Fruit fly (Drosophila melanogaster) whole organism, embryonic: ENCODE measurements around the gene CG32440.

ENCODE experiments used
- CG10209 ChIP-seq: fragments of 200-800 bp; sonication (Bioruptor generic); optimal IDR thresholded peaks from 3 replicates; lab custom pipeline; 2017; ENCODE audit warnings: missing biosample characterization, mild to moderate bottlenecking, missing genetic modification characterization, missing genetic modification reagents
- CG1024 ChIP-seq: fragments of 200-800 bp; sonication (Bioruptor generic); IDR thresholded peaks from 2 replicates; pipeline ENCODE4 v1.3.6; 2022; ENCODE audit warnings: missing biosample characterization, missing genetic modification characterization
- CG10321 ChIP-seq: fragments of 200-800 bp; sonication (Bioruptor generic); IDR thresholded peaks from 2 replicates; pipeline ENCODE4 v1.3.6; 2022; ENCODE audit warnings: missing biosample characterization, missing genetic modification characterization
- CG10366 ChIP-seq: fragments of 200-800 bp; sonication (Bioruptor generic); IDR thresholded peaks from 2 replicates; pipeline ENCODE4 v1.3.6; 2022; ENCODE audit warnings: missing biosample characterization, missing genetic modification characterization
- CG13296 ChIP-seq: fragments of 200-800 bp; sonication (Bioruptor generic); optimal IDR thresholded peaks from 3 replicates; lab custom pipeline; 2018; ENCODE audit warnings: missing biosample characterization, mild to moderate bottlenecking, missing genetic modification characterization
- CG14014 ChIP-seq: fragments of 200-800 bp; sonication (Bioruptor generic); IDR thresholded peaks from 2 replicates; pipeline ENCODE4 v1.3.6; 2022; ENCODE audit warnings: missing biosample characterization, missing genetic modification characterization
- CG14050 ChIP-seq: fragments of 200-800 bp; sonication (Bioruptor generic); IDR thresholded peaks from 3 replicates; pipeline ENCODE4 v1.3.6; 2022; ENCODE audit warnings: missing biosample characterization, missing genetic modification characterization
- CG15269 ChIP-seq: fragments of 200-800 bp; sonication (Bioruptor generic); optimal IDR thresholded peaks from 2 replicates; lab custom pipeline; 2018; ENCODE audit warnings: missing biosample characterization, mild to moderate bottlenecking, missing genetic modification characterization, moderate library complexity
- CG17568 ChIP-seq: fragments of 200-800 bp; sonication (Bioruptor generic); optimal IDR thresholded peaks from 2 replicates; lab custom pipeline; 2018; ENCODE audit warnings: missing biosample characterization, mild to moderate bottlenecking, missing genetic modification characterization, moderate library complexity
- CG18262 ChIP-seq: fragments of 200-800 bp; optimal IDR thresholded peaks from 3 replicates; lab custom pipeline; 2019; ENCODE audit warnings: missing biosample characterization, mild to moderate bottlenecking, missing genetic modification characterization, moderate library complexity
- CG18619 ChIP-seq: fragments of 200-800 bp; sonication (Bioruptor generic); optimal IDR thresholded peaks from 3 replicates; lab custom pipeline; 2017; ENCODE audit warnings: missing biosample characterization, mild to moderate bottlenecking, missing genetic modification characterization
- CG2202 ChIP-seq: fragments of 200-800 bp; sonication (Bioruptor generic); optimal IDR thresholded peaks from 2 replicates; lab custom pipeline; 2018; ENCODE audit warnings: missing biosample characterization, mild to moderate bottlenecking, missing genetic modification characterization
- CG2678 ChIP-seq: fragments of 200-800 bp; sonication (Bioruptor generic); optimal IDR thresholded peaks from 3 replicates; lab custom pipeline; 2019; ENCODE audit warnings: missing biosample characterization, mild to moderate bottlenecking, missing genetic modification characterization, moderate library complexity
- CG2712 ChIP-seq: fragments of 200-800 bp; optimal IDR thresholded peaks from 3 replicates; lab custom pipeline; 2019; ENCODE audit warnings: missing biosample characterization, mild to moderate bottlenecking, missing genetic modification characterization, moderate library complexity
- CG32767 ChIP-seq: fragments of 200-800 bp; sonication (Bioruptor generic); IDR thresholded peaks from 2 replicates; pipeline ENCODE4 v1.3.6; 2022; ENCODE audit warnings: missing biosample characterization, missing genetic modification characterization
- CG33213 ChIP-seq: fragments of 200-800 bp; sonication (Bioruptor generic); optimal IDR thresholded peaks from 3 replicates; lab custom pipeline; 2016; ENCODE audit warnings: missing biosample characterization, missing genetic modification characterization
- CG4360 ChIP-seq: fragments of 200-800 bp; sonication (Bioruptor generic); IDR thresholded peaks from 2 replicates; pipeline ENCODE4 v1.3.6; 2022; ENCODE audit warnings: missing biosample characterization, missing genetic modification characterization
- CG6791 ChIP-seq: fragments of 200-800 bp; sonication (Bioruptor generic); IDR thresholded peaks from 3 replicates; pipeline ENCODE4 v1.3.6; 2022; ENCODE audit warnings: missing biosample characterization, missing genetic modification characterization; ENCODE audit not compliant: partially characterized antibody
- CG8944 ChIP-seq: fragments of 200-800 bp; sonication (Bioruptor generic); optimal IDR thresholded peaks from 3 replicates; lab custom pipeline; 2016; ENCODE audit warnings: missing biosample characterization, missing genetic modification characterization
- CG9215 ChIP-seq: fragments of 200-800 bp; sonication (Bioruptor generic); IDR thresholded peaks from 2 replicates; pipeline ENCODE4 v1.3.6; 2022; ENCODE audit warnings: missing biosample characterization, missing genetic modification characterization
- CG9437 ChIP-seq: fragments of 200-800 bp; sonication (Bioruptor generic); optimal IDR thresholded peaks from 2 replicates; lab custom pipeline; 2018; ENCODE audit warnings: missing biosample characterization, mild to moderate bottlenecking, missing genetic modification characterization
- CG9727 ChIP-seq: fragments of 200-800 bp; sonication (Bioruptor generic); optimal IDR thresholded peaks from 3 replicates; lab custom pipeline; 2017; ENCODE audit warnings: missing biosample characterization, mild to moderate bottlenecking, missing genetic modification characterization
- CG9797 ChIP-seq: fragments of 200-800 bp; sonication (Bioruptor generic); optimal IDR thresholded peaks from 3 replicates; lab custom pipeline; 2018; ENCODE audit warnings: missing biosample characterization, mild to moderate bottlenecking, missing genetic modification characterization
- CTCF ChIP-seq: fragments of 200-800 bp; sonication (Bioruptor generic); optimal IDR thresholded peaks from 2 replicates; lab custom pipeline; 2017; ENCODE audit warnings: missing biosample characterization, mild to moderate bottlenecking, missing genetic modification characterization, moderate library complexity
- Chrac-16 ChIP-seq: fragments of 200-800 bp; sonication (Bioruptor generic); optimal IDR thresholded peaks from 3 replicates; lab custom pipeline; 2016; ENCODE audit warnings: missing biosample characterization, missing genetic modification characterization
- D ChIP-seq, 2 experiments: fragments of 200-800 bp in 1 of 2; fragments of >200 bp in 1 of 2; sonication (Bioruptor generic) in 1 of 2; optimal IDR thresholded peaks; 2 replicates in 1 of 2; 3 replicates in 1 of 2; lab custom pipeline; 2017; ENCODE audit warnings: mild to moderate bottlenecking in 1 of 2, missing biosample characterization in 1 of 2, missing genetic modification characterization in 1 of 2, missing genetic modification reagents in 1 of 2
- Fer1 ChIP-seq: fragments of 200-800 bp; sonication (Bioruptor generic); optimal IDR thresholded peaks from 2 replicates; lab custom pipeline; 2017; ENCODE audit warnings: missing biosample characterization, mild to moderate bottlenecking, missing genetic modification characterization
- HLH4C ChIP-seq: fragments of 200-800 bp; sonication (Bioruptor generic); IDR thresholded peaks from 3 replicates; pipeline ENCODE4 v1.3.6; 2022; ENCODE audit warnings: missing biosample characterization, missing genetic modification characterization; ENCODE audit not compliant: partially characterized antibody
- HmgD ChIP-seq: fragments of 200-800 bp; sonication (Bioruptor generic); optimal IDR thresholded peaks from 3 replicates; lab custom pipeline; 2016; ENCODE audit warnings: missing biosample characterization, missing genetic modification characterization
- Hr3 ChIP-seq: fragments of 200-800 bp; sonication (Bioruptor generic); optimal IDR thresholded peaks from 3 replicates; lab custom pipeline; 2016; ENCODE audit warnings: missing biosample characterization, missing genetic modification characterization
- Sox100B ChIP-seq: fragments of 200-800 bp; sonication (Bioruptor generic); optimal IDR thresholded peaks from 3 replicates; lab custom pipeline; 2018; ENCODE audit warnings: missing biosample characterization, mild to moderate bottlenecking, missing genetic modification characterization
- crol ChIP-seq: fragments of 200-800 bp; sonication (Bioruptor generic); IDR thresholded peaks from 2 replicates; pipeline ENCODE4 v1.3.6; 2022; ENCODE audit warnings: missing biosample characterization, missing genetic modification characterization
- crp ChIP-seq, 2 experiments: fragments of 200-800 bp; sonication (Bioruptor generic); optimal IDR thresholded peaks; 2 replicates in 1 of 2; 3 replicates in 1 of 2; lab custom pipeline; 2017; ENCODE audit warnings: missing biosample characterization in 2 of 2, missing genetic modification characterization in 2 of 2, mild to moderate bottlenecking in 1 of 2, moderate library complexity in 1 of 2
- dan ChIP-seq: fragments of 200-800 bp; sonication (Bioruptor generic); IDR thresholded peaks from 2 replicates; pipeline ENCODE4 v1.3.6; 2022; ENCODE audit warnings: missing biosample characterization, missing genetic modification characterization
- disco-r ChIP-seq: fragments of 200-800 bp; sonication (Bioruptor generic); optimal IDR thresholded peaks from 2 replicates; lab custom pipeline; 2016; ENCODE audit warnings: missing biosample characterization, missing genetic modification characterization
- dysf ChIP-seq: fragments of 200-800 bp; sonication (Bioruptor generic); IDR thresholded peaks from 3 replicates; pipeline ENCODE4 v1.3.6; 2022; ENCODE audit warnings: missing biosample characterization, missing genetic modification characterization
- fd96Cb ChIP-seq: fragments of 200-800 bp; sonication (Bioruptor generic); optimal IDR thresholded peaks from 2 replicates; lab custom pipeline; 2018; ENCODE audit warnings: missing biosample characterization, mild to moderate bottlenecking, missing genetic modification characterization, moderate library complexity
- gce ChIP-seq: fragments of 200-800 bp; sonication (Bioruptor generic); IDR thresholded peaks from 3 replicates; pipeline ENCODE4 v1.3.6; 2022; ENCODE audit warnings: missing biosample characterization, missing genetic modification characterization
- gcm2 ChIP-seq: fragments of 200-800 bp; sonication (Bioruptor generic); optimal IDR thresholded peaks from 2 replicates; lab custom pipeline; 2016; ENCODE audit warnings: missing biosample characterization, missing genetic modification characterization
- gem ChIP-seq: fragments of 200-800 bp; sonication (Bioruptor generic); optimal IDR thresholded peaks from 2 replicates; lab custom pipeline; 2019; ENCODE audit warnings: missing biosample characterization, mild to moderate bottlenecking, missing genetic modification characterization, moderate library complexity
- grau ChIP-seq: fragments of 200-800 bp; optimal IDR thresholded peaks from 3 replicates; lab custom pipeline; 2019; ENCODE audit warnings: missing biosample characterization, mild to moderate bottlenecking, missing genetic modification characterization, moderate library complexity
- jigr1 ChIP-seq: fragments of 200-800 bp; sonication (Bioruptor generic); IDR thresholded peaks from 3 replicates; pipeline ENCODE4 v1.3.6; 2022; ENCODE audit warnings: missing biosample characterization, missing genetic modification characterization
- lab ChIP-seq: fragments of 200-800 bp; sonication (Bioruptor generic); optimal IDR thresholded peaks from 3 replicates; lab custom pipeline; 2017; ENCODE audit warnings: missing biosample characterization, missing genetic modification characterization, mild to moderate bottlenecking, moderate library complexity, missing genetic modification reagents
- lilli ChIP-seq: fragments of 200-800 bp; sonication (Bioruptor generic); optimal IDR thresholded peaks from 3 replicates; lab custom pipeline; 2016; ENCODE audit warnings: missing biosample characterization, missing genetic modification characterization
- odd ChIP-seq: fragments of 200-800 bp; sonication (Bioruptor generic); optimal IDR thresholded peaks from 2 replicates; lab custom pipeline; 2017; ENCODE audit warnings: missing biosample characterization, mild to moderate bottlenecking, missing genetic modification characterization
- p53 ChIP-seq: fragments of 200-800 bp; sonication (Bioruptor generic); optimal IDR thresholded peaks from 2 replicates; lab custom pipeline; 2016; ENCODE audit warnings: missing biosample characterization, missing genetic modification characterization
- prd ChIP-seq, 3 experiments: fragments of >200 bp in 2 of 3; fragments of 200-800 bp in 1 of 3; sonication (Bioruptor generic) in 1 of 3; optimal IDR thresholded peaks in 2 of 3; IDR thresholded peaks in 1 of 3; 2 replicates in 2 of 3; 3 replicates in 1 of 3; pipeline versions ENCODE4 v1.3.6 to Lab custom; 2017 to 2022; ENCODE audit warnings: missing biosample characterization in 1 of 3, missing genetic modification characterization in 1 of 3
- pum ChIP-seq: fragments of 200-800 bp; sonication (Bioruptor generic); optimal IDR thresholded peaks from 2 replicates; lab custom pipeline; 2016; ENCODE audit warnings: missing biosample characterization, missing genetic modification characterization
- row ChIP-seq: fragments of 200-800 bp; sonication (Bioruptor generic); IDR thresholded peaks from 3 replicates; pipeline ENCODE4 v1.3.6; 2022; ENCODE audit warnings: missing biosample characterization, missing genetic modification characterization
- seq ChIP-seq: fragments of 200-800 bp; sonication (Bioruptor generic); IDR thresholded peaks from 2 replicates; pipeline ENCODE4 v1.3.6; 2022; ENCODE audit warnings: missing biosample characterization, missing genetic modification characterization
- toy ChIP-seq: fragments of 200-800 bp; sonication (Bioruptor generic); IDR thresholded peaks from 2 replicates; pipeline ENCODE4 v1.3.6; 2022; ENCODE audit warnings: missing biosample characterization, missing genetic modification characterization
- twi ChIP-seq: fragments of 200-800 bp; optimal IDR thresholded peaks from 2 replicates; lab custom pipeline; 2019; ENCODE audit warnings: missing biosample characterization, mild to moderate bottlenecking, missing genetic modification characterization, moderate library complexity

Gene CG32440

dm6 chr3L:21385699-21386098 lies 25.7 kb downstream of the CG32440 start (continued):
- TF ChIP-seq twi (tag; lab: Kevin White, UChicago) (no peak), CG1024 (no peak), dan (no peak), dysf (0 out of 3 replicates have a peak, but pooled peaks have one; percentile 13), p53 (GFP tag; lab: Kevin White, UChicago) (no peak), prd (optimal IDR thresholded peaks at IDR 0.05; lab: Kevin White, UChicago) (no peak), prd (GFP tag; IDR thresholded peaks at IDR 0.05; lab: Robert Waterston, UW) (no peak), crp (GFP tag; optimal IDR thresholded peaks at IDR 0.05; lab: Kevin White, UChicago) (no peak), CG10366 (no peak), Hr3 (GFP tag; lab: Kevin White, UChicago) (no peak), CG10321 (no peak), Fer1 (GFP tag; lab: Kevin White, UChicago) (peak; percentile 30), jigr1 (GFP tag; lab: Robert Waterston, UW) (no peak), CG9215 (GFP tag; lab: Robert Waterston, UW) (no peak), D (optimal IDR thresholded peaks at IDR 0.05; lab: Kevin White, UChicago) (no peak), D (GFP tag; optimal IDR thresholded peaks at IDR 0.05; lab: Kevin White, UChicago) (no peak), Chrac-16 (no peak), CG33213 (GFP tag; lab: Kevin White, UChicago) (no peak), CG6791 (no peak), odd (GFP tag; lab: Kevin White, UChicago) (no peak), CG2678 (peak; percentile 56), CG9727 (GFP tag; lab: Kevin White, UChicago) (peak; percentile 1), seq (no peak), CG10209 (GFP tag; lab: Kevin White, UChicago) (no peak), CG15269 (tag; lab: Kevin White, UChicago) (peak; percentile 31), CTCF (GFP tag; lab: Kevin White, UChicago) (no peak), lilli (GFP tag; lab: Kevin White, UChicago) (no peak), grau (tag; lab: Kevin White, UChicago) (peak; percentile 43), CG9797 (GFP tag; lab: Kevin White, UChicago) (no peak), CG2202 (tag; lab: Kevin White, UChicago) (no peak), row (GFP tag; lab: Robert Waterston, UW) (peak; percentile 32; the same call in 1 of the 3 replicates), HmgD (GFP tag; lab: Kevin White, UChicago) (no peak), gem (peak; percentile 66), CG8944 (GFP tag; lab: Kevin White, UChicago) (no peak), CG9437 (GFP tag; lab: Kevin White, UChicago) (no peak), HLH4C (GFP tag; lab: Robert Waterston, UW) (no peak), fd96Cb (tag; lab: Kevin White, UChicago) (peak; percentile 23), CG14050 (no peak), CG2712 (peak; percentile 39), disco-r (GFP tag; lab: Kevin White, UChicago) (no peak), gcm2 (GFP tag; lab: Kevin White, UChicago) (no peak), Sox100B (GFP tag; lab: Kevin White, UChicago) (no peak), CG13296 (GFP tag; lab: Kevin White, UChicago) (no peak), gce (GFP tag; lab: Robert Waterston, UW) (no peak), lab (GFP tag; lab: Kevin White, UChicago) (no peak), CG17568 (GFP tag; lab: Kevin White, UChicago) (no peak), CG14014 (no peak), pum (GFP tag; lab: Kevin White, UChicago) (no peak), CG18619 (no peak), CG4360 (GFP tag; lab: Robert Waterston, UW) (no peak), CG32767 (GFP tag; lab: Robert Waterston, UW) (no peak), CG18262 (peak; percentile 11), crol (no peak), toy (GFP tag; lab: Robert Waterston, UW) (no peak)
